Fruit fly (Drosophila melanogaster): Measurements from ENCODE around the gene MtnA.
A peak's percentile ranks its signal among the peaks of the same experiment; 100 is the strongest.

MtnA gene

dm6 chr3R:9759360-9760191 is 24.6 kb downstream of the MtnA start, which contains the start of gene Mpi (continued):
- TF ChIP-seq chm (GFP tag; IDR thresholded peaks at IDR 0.05) (0 out of 2 replicates have a peak, but pooled peaks have one; percentile 14), CG8388 (GFP tag; optimal IDR thresholded peaks at IDR 0.05) (no peak), CG1233 (GFP tag; optimal IDR thresholded peaks at IDR 0.05) (peak; percentile 18), lbe (GFP tag; optimal IDR thresholded peaks at IDR 0.05) (peak; percentile 51), HLH4C (GFP tag; IDR thresholded peaks at IDR 0.05; ENCODE audit: partially characterized antibody) (no peak; the same call in 1 of the 3 replicates), Vsx1 (GFP tag; optimal IDR thresholded peaks at IDR 0.05) (no peak), hbn (GFP tag; IDR thresholded peaks at IDR 0.05; ENCODE audit: partially characterized antibody) (peak; percentile 43; the same call in 1 of the 2 replicates), CoRest (tag; optimal IDR thresholded peaks at IDR 0.05) (peak; percentile 40), chn (GFP tag; optimal IDR thresholded peaks at IDR 0.05) (no peak), CG4707 (GFP tag; optimal IDR thresholded peaks at IDR 0.05) (peak; percentile 12), nau (GFP tag; optimal IDR thresholded peaks at IDR 0.05) (no peak), CG12942 (GFP tag; optimal IDR thresholded peaks at IDR 0.05) (peak; percentile 29), ken (GFP tag; IDR thresholded peaks at IDR 0.05) (no peak), bigmax (GFP tag; optimal IDR thresholded peaks at IDR 0.05) (peak; percentile 20), nerfin-2 (GFP tag; IDR thresholded peaks at IDR 0.05; ENCODE audit: partially characterized antibody) (peak; percentile 31; the same call in 1 of the 2 replicates), dm (GFP tag; optimal IDR thresholded peaks at IDR 0.05) (no peak), CG17385 (GFP tag; optimal IDR thresholded peaks at IDR 0.05) (peak; percentile 40), chinmo (GFP tag; IDR thresholded peaks at IDR 0.05; ENCODE audit: partially characterized antibody) (0 out of 4 replicates have a peak, but pooled peaks have one; percentile 32), sd (tag; optimal IDR thresholded peaks at IDR 0.05) (no peak), CG1603 (tag; optimal IDR thresholded peaks at IDR 0.05) (peak; percentile 60), Bteb2 (GFP tag; optimal IDR thresholded peaks at IDR 0.05) (no peak), zen (tag; optimal IDR thresholded peaks at IDR 0.05) (peak; percentile 78), Oli (tag; optimal IDR thresholded peaks at IDR 0.05) (no peak), CG3407 (GFP tag; optimal IDR thresholded peaks at IDR 0.05) (no peak), C15 (GFP tag; IDR thresholded peaks at IDR 0.05) (no peak), CG13123 (GFP tag; optimal IDR thresholded peaks at IDR 0.05) (no peak), dimm (GFP tag; IDR thresholded peaks at IDR 0.05) (no peak), CG7987 (GFP tag; optimal IDR thresholded peaks at IDR 0.05) (peak; percentile 22), fd96Cb (tag; optimal IDR thresholded peaks at IDR 0.05) (peak; percentile 19), D (optimal IDR thresholded peaks at IDR 0.05) (peak; percentile 21), D (GFP tag; optimal IDR thresholded peaks at IDR 0.05) (no peak), CG30020 (tag; optimal IDR thresholded peaks at IDR 0.05) (peak; percentile 70), cas (GFP tag; IDR thresholded peaks at IDR 0.05) (no peak), zfh1 (GFP tag; IDR thresholded peaks at IDR 0.05) (peak; percentile 43; the same call in 1 of the 3 replicates), tup (GFP tag; optimal IDR thresholded peaks at IDR 0.05) (no peak), Dip2 (GFP tag; IDR thresholded peaks at IDR 0.05) (no peak), Dek (tag; optimal IDR thresholded peaks at IDR 0.05) (no peak), Hey (tag; optimal IDR thresholded peaks at IDR 0.05) (no peak), Meics (GFP tag; optimal IDR thresholded peaks at IDR 0.05) (no peak), salm (tag; optimal IDR thresholded peaks at IDR 0.05) (peak; percentile 41), Pdp1 (GFP tag; optimal IDR thresholded peaks at IDR 0.05) (peak in 1 of 2 experiments; percentile 33), Ssrp (tag; optimal IDR thresholded peaks at IDR 0.05) (no peak), dmrt11E (tag; optimal IDR thresholded peaks at IDR 0.05) (peak; percentile 49), HLH3B (GFP tag; IDR thresholded peaks at IDR 0.05) (no peak), Camta (GFP tag; optimal IDR thresholded peaks at IDR 0.05) (no peak), CG34224 (GFP tag; IDR thresholded peaks at IDR 0.05; ENCODE audit: partially characterized antibody) (peak; percentile 42; the same call in 1 of the 3 replicates)
